Fruit fly (Drosophila melanogaster) whole organism, embryonic: Measurements from ENCODE around the gene KdelR.

Experiments used
- Ada2b ChIP-seq: fragments of 200-800 bp; sonication (Bioruptor generic); IDR thresholded peaks from 2 replicates; pipeline ENCODE4 v1.3.6; 2022; ENCODE audit warnings: missing biosample characterization, missing genetic modification characterization
- CG10267 ChIP-seq: fragments of 200-800 bp; sonication (Bioruptor generic); optimal IDR thresholded peaks from 2 replicates; lab custom pipeline; 2018; ENCODE audit warnings: missing biosample characterization, mild to moderate bottlenecking, missing genetic modification characterization, moderate library complexity
- CG10462 ChIP-seq: fragments of 200-800 bp; sonication (Bioruptor generic); optimal IDR thresholded peaks from 2 replicates; lab custom pipeline; 2016; ENCODE audit warnings: missing biosample characterization, missing genetic modification characterization
- CG11560 ChIP-seq: fragments of 200-800 bp; sonication (Bioruptor generic); IDR thresholded peaks from 3 replicates; pipeline ENCODE4 v1.3.6; 2022; ENCODE audit warnings: missing biosample characterization, missing genetic modification characterization
- CG11723 ChIP-seq: fragments of 200-800 bp; sonication (Bioruptor generic); optimal IDR thresholded peaks from 2 replicates; lab custom pipeline; 2017; ENCODE audit warnings: missing biosample characterization, mild to moderate bottlenecking, missing genetic modification characterization
- CG12155 ChIP-seq: fragments of 200-800 bp; sonication (Bioruptor generic); optimal IDR thresholded peaks from 3 replicates; lab custom pipeline; 2016; ENCODE audit warnings: missing biosample characterization, missing genetic modification characterization
- CG13296 ChIP-seq: fragments of 200-800 bp; sonication (Bioruptor generic); optimal IDR thresholded peaks from 3 replicates; lab custom pipeline; 2018; ENCODE audit warnings: missing biosample characterization, mild to moderate bottlenecking, missing genetic modification characterization
- CG15011 ChIP-seq: fragments of 200-800 bp; sonication (Bioruptor generic); optimal IDR thresholded peaks from 3 replicates; lab custom pipeline; 2018; ENCODE audit warnings: missing biosample characterization, mild to moderate bottlenecking, missing genetic modification characterization
- CG15601 ChIP-seq: fragments of 200-800 bp; sonication (Bioruptor generic); optimal IDR thresholded peaks from 3 replicates; lab custom pipeline; 2019; ENCODE audit warnings: missing biosample characterization, mild to moderate bottlenecking, missing genetic modification characterization, moderate library complexity
- CG30431 ChIP-seq: fragments of 200-800 bp; sonication (Bioruptor generic); optimal IDR thresholded peaks from 2 replicates; lab custom pipeline; 2017; ENCODE audit warnings: missing biosample characterization, missing genetic modification characterization
- CG3847 ChIP-seq: fragments of 200-800 bp; sonication (Bioruptor generic); IDR thresholded peaks from 2 replicates; pipeline ENCODE4 v1.3.6; 2022; ENCODE audit warnings: missing biosample characterization, missing genetic modification characterization
- CG5180 ChIP-seq: fragments of 200-800 bp; sonication (Bioruptor generic); optimal IDR thresholded peaks from 3 replicates; lab custom pipeline; 2017; ENCODE audit warnings: missing biosample characterization, missing genetic modification characterization, mild to moderate bottlenecking, moderate library complexity, missing genetic modification reagents
- CG6683 ChIP-seq: fragments of 200-800 bp; sonication (Bioruptor generic); optimal IDR thresholded peaks from 2 replicates; lab custom pipeline; 2017; ENCODE audit warnings: missing biosample characterization, mild to moderate bottlenecking, missing genetic modification characterization, missing genetic modification reagents
- CG6813 ChIP-seq: fragments of 200-800 bp; sonication (Bioruptor generic); optimal IDR thresholded peaks from 2 replicates; lab custom pipeline; 2017; ENCODE audit warnings: missing biosample characterization, missing genetic modification characterization, mild to moderate bottlenecking, moderate library complexity, missing genetic modification reagents
- CG8281 ChIP-seq: fragments of 200-800 bp; sonication (Bioruptor generic); optimal IDR thresholded peaks from 2 replicates; lab custom pipeline; 2018; ENCODE audit warnings: missing biosample characterization, mild to moderate bottlenecking, missing genetic modification characterization, moderate library complexity
- CG8765 ChIP-seq: fragments of 200-800 bp; sonication (Bioruptor generic); IDR thresholded peaks from 2 replicates; pipeline ENCODE4 v1.3.6; 2022; ENCODE audit warnings: missing biosample characterization, missing genetic modification characterization
- CG8944 ChIP-seq: fragments of 200-800 bp; sonication (Bioruptor generic); optimal IDR thresholded peaks from 3 replicates; lab custom pipeline; 2016; ENCODE audit warnings: missing biosample characterization, missing genetic modification characterization
- CG9609 ChIP-seq: fragments of 200-800 bp; sonication (Bioruptor generic); optimal IDR thresholded peaks from 3 replicates; lab custom pipeline; 2016; ENCODE audit warnings: missing biosample characterization, missing genetic modification characterization
- CG9727 ChIP-seq: fragments of 200-800 bp; sonication (Bioruptor generic); optimal IDR thresholded peaks from 3 replicates; lab custom pipeline; 2017; ENCODE audit warnings: missing biosample characterization, mild to moderate bottlenecking, missing genetic modification characterization
- CTCF ChIP-seq: fragments of 200-800 bp; sonication (Bioruptor generic); optimal IDR thresholded peaks from 2 replicates; lab custom pipeline; 2017; ENCODE audit warnings: missing biosample characterization, mild to moderate bottlenecking, missing genetic modification characterization, moderate library complexity
- Deaf1 ChIP-seq: fragments of 200-800 bp; optimal IDR thresholded peaks from 3 replicates; lab custom pipeline; 2019; ENCODE audit warnings: missing biosample characterization, mild to moderate bottlenecking, missing genetic modification characterization, moderate library complexity
- Dfd ChIP-seq, 2 experiments: fragments of >200 bp; optimal IDR thresholded peaks; 2 replicates each; lab custom pipeline; 2017; ENCODE audit warnings: missing biosample characterization in 2 of 2, missing genetic modification characterization in 2 of 2
- Dp ChIP-seq: fragments of 200-800 bp; sonication (Bioruptor generic); optimal IDR thresholded peaks from 2 replicates; lab custom pipeline; 2018; ENCODE audit warnings: missing biosample characterization, mild to moderate bottlenecking, missing genetic modification characterization, moderate library complexity
- Drgx ChIP-seq: fragments of 200-800 bp; sonication (Bioruptor generic); IDR thresholded peaks from 2 replicates; pipeline ENCODE4 v1.3.6; 2022; ENCODE audit warnings: missing biosample characterization, missing genetic modification characterization
- Fer3 ChIP-seq: fragments of 200-800 bp; sonication (Bioruptor generic); optimal IDR thresholded peaks from 2 replicates; lab custom pipeline; 2018; ENCODE audit warnings: missing biosample characterization, mild to moderate bottlenecking, missing genetic modification characterization, moderate library complexity
- GATAe ChIP-seq: fragments of 200-800 bp; sonication (Bioruptor generic); conservative IDR thresholded peaks from 2 replicates; pipeline ENCODE4 v1.3.6; 2022; ENCODE audit warnings: missing biosample characterization, missing genetic modification characterization
- Hr78 ChIP-seq, 2 experiments: fragments of 200-800 bp in 1 of 2; fragments of >200 bp in 1 of 2; sonication (Bioruptor generic) in 1 of 2; optimal IDR thresholded peaks; 2 replicates each; lab custom pipeline; 2017 to 2019; ENCODE audit warnings: missing biosample characterization in 2 of 2, missing genetic modification characterization in 2 of 2, mild to moderate bottlenecking in 1 of 2, moderate library complexity in 1 of 2
- Hsf ChIP-seq: fragments of 200-800 bp; sonication (Bioruptor generic); optimal IDR thresholded peaks from 3 replicates; lab custom pipeline; 2016; ENCODE audit warnings: missing biosample characterization, missing genetic modification characterization
- Jarid2 ChIP-seq: fragments of 200-800 bp; sonication (Bioruptor generic); optimal IDR thresholded peaks from 3 replicates; lab custom pipeline; 2017; ENCODE audit warnings: mild to moderate bottlenecking, missing biosample characterization, missing genetic modification reagents, missing genetic modification characterization
- Lhr ChIP-seq: fragments of 200-800 bp; sonication (Bioruptor generic); optimal IDR thresholded peaks from 3 replicates; lab custom pipeline; 2017; ENCODE audit warnings: mild to moderate bottlenecking, missing biosample characterization, missing genetic modification reagents, missing genetic modification characterization
- Mrtf ChIP-seq: fragments of 200-800 bp; sonication (Bioruptor generic); IDR thresholded peaks from 3 replicates; pipeline ENCODE4 v1.3.6; 2022; ENCODE audit warnings: missing biosample characterization, missing genetic modification characterization
- Neu2 ChIP-seq: fragments of 200-800 bp; sonication (Bioruptor generic); optimal IDR thresholded peaks from 3 replicates; lab custom pipeline; 2016; ENCODE audit warnings: missing biosample characterization, missing genetic modification characterization, borderline replicate concordance
- Ravus ChIP-seq: fragments of 200-800 bp; sonication (Bioruptor generic); IDR thresholded peaks from 2 replicates; pipeline ENCODE4 v1.3.6; 2022; ENCODE audit warnings: missing biosample characterization, missing genetic modification characterization
- Six4 ChIP-seq: fragments of 200-800 bp; sonication (Bioruptor generic); optimal IDR thresholded peaks from 2 replicates; lab custom pipeline; 2016; ENCODE audit warnings: missing biosample characterization, missing genetic modification characterization
- al ChIP-seq: fragments of 200-800 bp; sonication (Bioruptor generic); IDR thresholded peaks from 2 replicates; pipeline ENCODE4 v1.3.6; 2022; ENCODE audit warnings: missing biosample characterization, missing genetic modification characterization
- bsh ChIP-seq, 2 experiments: fragments of 200-800 bp; sonication (Bioruptor generic); optimal IDR thresholded peaks; 2 replicates each; lab custom pipeline; 2017 to 2018; ENCODE audit warnings: mild to moderate bottlenecking in 2 of 2, missing biosample characterization in 2 of 2, missing genetic modification characterization in 2 of 2, moderate library complexity in 1 of 2
- corto ChIP-seq: fragments of 200-800 bp; sonication (Bioruptor generic); optimal IDR thresholded peaks from 2 replicates; lab custom pipeline; 2016; ENCODE audit warnings: missing biosample characterization, mild to moderate bottlenecking, missing genetic modification characterization, moderate library complexity
- dmrt11E ChIP-seq: fragments of 200-800 bp; sonication (Bioruptor generic); optimal IDR thresholded peaks from 3 replicates; lab custom pipeline; 2018; ENCODE audit warnings: missing biosample characterization, mild to moderate bottlenecking, missing genetic modification characterization, moderate library complexity
- eyg ChIP-seq: fragments of 200-800 bp; sonication (Bioruptor generic); optimal IDR thresholded peaks from 3 replicates; lab custom pipeline; 2016; ENCODE audit warnings: missing biosample characterization, missing genetic modification characterization
- ham ChIP-seq: fragments of 200-800 bp; sonication (Bioruptor generic); IDR thresholded peaks from 2 replicates; pipeline ENCODE4 v1.3.6; 2022; ENCODE audit warnings: missing biosample characterization, missing genetic modification characterization
- insv ChIP-seq, 2 experiments: fragments of 200-800 bp; sonication (Bioruptor generic); optimal IDR thresholded peaks; 3 replicates each; lab custom pipeline; 2016 to 2018; ENCODE audit warnings: missing biosample characterization in 2 of 2, missing genetic modification characterization in 2 of 2
- kay ChIP-seq: fragments of 200-800 bp; sonication (Bioruptor generic); optimal IDR thresholded peaks from 2 replicates; lab custom pipeline; 2016; ENCODE audit warnings: missing biosample characterization, missing genetic modification characterization
- lmd ChIP-seq: fragments of 200-800 bp; sonication (Bioruptor generic); IDR thresholded peaks from 2 replicates; pipeline ENCODE4 v1.3.6; 2022; ENCODE audit warnings: missing biosample characterization, missing genetic modification characterization
- maf-S ChIP-seq: fragments of 200-800 bp; sonication (Bioruptor generic); optimal IDR thresholded peaks from 2 replicates; lab custom pipeline; 2016; ENCODE audit warnings: missing biosample characterization, missing genetic modification characterization
- phol ChIP-seq: fragments of 200-800 bp; sonication (Bioruptor generic); optimal IDR thresholded peaks from 3 replicates; lab custom pipeline; 2018; ENCODE audit warnings: missing biosample characterization, mild to moderate bottlenecking, missing genetic modification characterization, moderate library complexity
- slp2 ChIP-seq: fragments of 200-800 bp; sonication (Bioruptor generic); optimal IDR thresholded peaks from 2 replicates; lab custom pipeline; 2016; ENCODE audit warnings: missing biosample characterization, missing genetic modification characterization
- so ChIP-seq: fragments of 200-800 bp; sonication (Bioruptor generic); IDR thresholded peaks from 3 replicates; pipeline ENCODE4 v1.3.6; 2022; ENCODE audit warnings: missing biosample characterization, missing genetic modification characterization
- sr ChIP-seq: fragments of 200-800 bp; sonication (Bioruptor generic); IDR thresholded peaks from 3 replicates; pipeline ENCODE4 v1.3.6; 2022; ENCODE audit warnings: missing biosample characterization, missing genetic modification characterization
- ssp ChIP-seq: fragments of 200-800 bp; sonication (Bioruptor generic); IDR thresholded peaks from 2 replicates; pipeline ENCODE4 v1.3.6; 2022; ENCODE audit warnings: missing biosample characterization, missing genetic modification characterization
- twi ChIP-seq: fragments of 200-800 bp; optimal IDR thresholded peaks from 2 replicates; lab custom pipeline; 2019; ENCODE audit warnings: missing biosample characterization, mild to moderate bottlenecking, missing genetic modification characterization, moderate library complexity
- unpg ChIP-seq: fragments of 200-800 bp; sonication (Bioruptor generic); optimal IDR thresholded peaks from 3 replicates; lab custom pipeline; 2018; ENCODE audit warnings: missing biosample characterization, mild to moderate bottlenecking, missing genetic modification characterization, moderate library complexity
- vfl ChIP-seq: fragments of 200-800 bp; sonication (Bioruptor generic); optimal IDR thresholded peaks from 2 replicates; lab custom pipeline; 2016; ENCODE audit warnings: missing biosample characterization, missing genetic modification characterization

The KdelR gene

DNA sequence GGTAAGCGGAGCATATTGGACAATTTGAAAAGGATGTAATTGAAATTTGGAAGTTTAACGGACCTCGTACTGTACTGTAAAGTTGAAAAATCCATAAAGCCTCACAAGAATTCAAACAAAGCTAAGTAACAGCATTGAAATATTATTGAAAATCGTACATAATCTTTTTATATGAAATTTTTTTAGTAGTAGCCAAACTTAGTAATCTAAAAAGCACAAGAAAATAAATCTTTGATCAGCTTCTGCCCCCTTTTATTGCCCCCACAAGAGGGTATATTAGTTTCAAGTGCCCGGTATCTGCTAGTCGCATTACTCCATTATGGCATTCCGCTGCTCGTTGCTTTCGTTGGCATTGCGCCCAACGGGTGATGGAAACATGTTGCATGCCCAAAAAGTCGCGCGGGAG, 40.2 kb downstream of the KdelR start (continued):
- TF ChIP-seq sr (GFP tag; lab: Robert Waterston, UW) (no peak), Lhr (peak; percentile 16), bsh (GFP tag; optimal IDR thresholded peaks at IDR 0.05; lab: Kevin White, UChicago) (peak in 1 of 2 experiments; percentile 52), CG8281 (tag; lab: Kevin White, UChicago) (peak; percentile 23), CG30431 (GFP tag; lab: Kevin White, UChicago) (peak; percentile 35), Dp (GFP tag; lab: Kevin White, UChicago) (no peak), CG11560 (tag; lab: Robert Waterston, UW) (no peak), eyg (GFP tag; lab: Kevin White, UChicago) (peak; percentile 16), Fer3 (tag; lab: Kevin White, UChicago) (peak; percentile 40), Hsf (GFP tag; lab: Kevin White, UChicago) (peak; percentile 57), CG15011 (no peak), Six4 (GFP tag; lab: Kevin White, UChicago) (peak; percentile 60), Mrtf (GFP tag; lab: Robert Waterston, UW) (0 out of 3 replicates have a peak, but pooled peaks have one; percentile 46), CG10462 (GFP tag; lab: Kevin White, UChicago) (peak; percentile 15), corto (GFP tag; lab: Kevin White, UChicago) (no peak), CG5180 (GFP tag; lab: Kevin White, UChicago) (peak; percentile 82), Drgx (0 out of 2 replicates have a peak, but pooled peaks have one; percentile 12), CG9609 (GFP tag; lab: Kevin White, UChicago) (peak; percentile 39), CG3847 (GFP tag; lab: Robert Waterston, UW) (0 out of 2 replicates have a peak, but pooled peaks have one; percentile 26), CG11723 (peak; percentile 58), CG6813 (peak; percentile 61), CTCF (GFP tag; lab: Kevin White, UChicago) (peak; percentile 17), CG9727 (peak; percentile 72), lmd (GFP tag; lab: Robert Waterston, UW) (peak; percentile 80), dmrt11E (tag; lab: Kevin White, UChicago) (peak; percentile 53), Jarid2 (GFP tag; lab: Kevin White, UChicago) (peak; percentile 43), twi (tag; lab: Kevin White, UChicago) (peak; percentile 17), CG6683 (GFP tag; lab: Kevin White, UChicago) (peak; percentile 21), Deaf1 (tag; lab: Kevin White, UChicago) (no peak), GATAe (no peak), CG10267 (tag; lab: Kevin White, UChicago) (peak; percentile 58), vfl (GFP tag; lab: Kevin White, UChicago) (no peak), ssp (peak; percentile 64; the same call in 1 of the 2 replicates), Hr78 (GFP tag; optimal IDR thresholded peaks at IDR 0.05; lab: Kevin White, UChicago) (peak in 1 of 2 experiments; percentile 38), CG8944 (GFP tag; lab: Kevin White, UChicago) (peak; percentile 51), al (GFP tag; lab: Robert Waterston, UW) (peak; percentile 4; the same call in 1 of the 2 replicates)
- TF ChIP-seq, all 482 proteins: peak for 233

dm6 chr2L:10468388-10468787, 41.7 kb downstream of the KdelR start:
- TF ChIP-seq insv (GFP tag; optimal IDR thresholded peaks at IDR 0.05; lab: Kevin White, UChicago): no peak
- TF ChIP-seq CG13296 (GFP tag; lab: Kevin White, UChicago): peak; percentile 52
- peak; percentile 35 for TF ChIP-seq CG15601 (tag; lab: Kevin White, UChicago)
- TF ChIP-seq corto (GFP tag; lab: Kevin White, UChicago): no peak
- TF ChIP-seq Ada2b (GFP tag; lab: Robert Waterston, UW): peak; percentile 43; the same call in 1 of the 2 replicates
- no peak for TF ChIP-seq ham (GFP tag; lab: Robert Waterston, UW)
- no peak for TF ChIP-seq slp2
- no peak for TF ChIP-seq maf-S (GFP tag; lab: Kevin White, UChicago)
- peak; percentile 41 for TF ChIP-seq kay (GFP tag; lab: Kevin White, UChicago)
- no peak for TF ChIP-seq Ravus (GFP tag; lab: Robert Waterston, UW)
- TF ChIP-seq CG12155 (GFP tag; lab: Kevin White, UChicago): peak; percentile 10
- TF ChIP-seq phol (tag; lab: Kevin White, UChicago): peak; percentile 44
- TF ChIP-seq CG8765 (GFP tag; lab: Robert Waterston, UW): no peak
- TF ChIP-seq so (GFP tag; lab: Robert Waterston, UW): peak; percentile 51; the same call in 1 of the 3 replicates
- TF ChIP-seq Neu2 (GFP tag; lab: Kevin White, UChicago): no peak
- peak; percentile 65 for TF ChIP-seq unpg
- TF ChIP-seq Dfd (GFP tag; optimal IDR thresholded peaks at IDR 0.05; lab: Kevin White, UChicago): no peak
